Fruit fly (Drosophila melanogaster): ENCODE measurements around the gene Pits.
A peak's percentile ranks its signal among the peaks of the same experiment; 100 is the strongest.

Pits gene

dm6 chrX:12595610-12596336, 12.8 kb upstream of the Pits start, which contains the start of the genes CG1824 and Sec16 (continued):
- TF ChIP-seq pdm3 (GFP tag; optimal IDR thresholded peaks at IDR 0.05) (peak; percentile 39), CG16779 (tag; optimal IDR thresholded peaks at IDR 0.05) (no peak), CG6808 (GFP tag; optimal IDR thresholded peaks at IDR 0.05) (peak; percentile 23), Sox102F (GFP tag; optimal IDR thresholded peaks at IDR 0.05) (no peak), Hr38 (GFP tag; optimal IDR thresholded peaks at IDR 0.05) (no peak), Sox14 (GFP tag; optimal IDR thresholded peaks at IDR 0.05) (no peak), CG32006 (GFP tag; optimal IDR thresholded peaks at IDR 0.05) (peak; percentile 47), CG4318 (GFP tag; optimal IDR thresholded peaks at IDR 0.05) (no peak), CG6163 (GFP tag; IDR thresholded peaks at IDR 0.05) (no peak)

dm6 chrX:12595100-12595609, 12.2 kb upstream of the Pits start:
- TF ChIP-seq CG15336 (GFP tag; IDR thresholded peaks at IDR 0.05) = no peak
- no peak for TF ChIP-seq Ets96B (tag; optimal IDR thresholded peaks at IDR 0.05)
- TF ChIP-seq Hr39 (GFP tag; optimal IDR thresholded peaks at IDR 0.05) = no peak
- TF ChIP-seq vri (GFP tag; optimal IDR thresholded peaks at IDR 0.05) = peak; percentile 97

- TF ChIP-seq svp (GFP tag) (peak; percentile 25), Eip78C (GFP tag) (peak; percentile 46), CG6163 (GFP tag; IDR thresholded peaks at IDR 0.05) (no peak)
These were observed 9.1 kb upstream of the Pits start, which contains the start of gene LIMK1 for dm6 chrX:12592121-12592466. Gene LIMK1, minus strand, starts transcription at chrX:12592193.

- peak; percentile 72 for TF ChIP-seq acj6 (GFP tag; optimal IDR thresholded peaks at IDR 0.05)
- TF ChIP-seq eg (GFP tag; IDR thresholded peaks at IDR 0.05) = peak; percentile 42; the same call in 1 of the 3 replicates
- peak; percentile 68 for TF ChIP-seq achi (GFP tag; optimal IDR thresholded peaks at IDR 0.05)
- peak; percentile 19 to 76 for TF ChIP-seq ss (GFP tag; optimal IDR thresholded peaks at IDR 0.05)
- peak; percentile 49 for TF ChIP-seq CG1621 (tag; optimal IDR thresholded peaks at IDR 0.05)
- TF ChIP-seq Ets96B (tag; optimal IDR thresholded peaks at IDR 0.05) = peak; percentile 51
- no peak for TF ChIP-seq Gug (GFP tag; IDR thresholded peaks at IDR 0.05)
- TF ChIP-seq Sox15 (GFP tag; optimal IDR thresholded peaks at IDR 0.05) = peak; percentile 66
- TF ChIP-seq Eip75B (GFP tag; optimal IDR thresholded peaks at IDR 0.05) = peak; percentile 72
- peak; percentile 54 for TF ChIP-seq CG15336 (GFP tag; IDR thresholded peaks at IDR 0.05)
- peak; percentile 16; the same call in 1 of the 2 replicates for TF ChIP-seq CG11294 (GFP tag; IDR thresholded peaks at IDR 0.05)
- peak; percentile 81 for TF ChIP-seq topi (GFP tag; optimal IDR thresholded peaks at IDR 0.05)
- peak; percentile 26 for TF ChIP-seq CG9139 (GFP tag; optimal IDR thresholded peaks at IDR 0.05)
- TF ChIP-seq CG34406 (GFP tag; optimal IDR thresholded peaks at IDR 0.05) = peak; percentile 64
- TF ChIP-seq CG31627 (GFP tag; optimal IDR thresholded peaks at IDR 0.05) = peak; percentile 74
- peak; percentile 59 for TF ChIP-seq CG3032 (tag; optimal IDR thresholded peaks at IDR 0.05)
- TF ChIP-seq Smox (GFP tag; optimal IDR thresholded peaks at IDR 0.05) = peak; percentile 79
- peak; percentile 64 for TF ChIP-seq CG7368 (GFP tag; optimal IDR thresholded peaks at IDR 0.05)
- peak; percentile 37 for TF ChIP-seq dsx (GFP tag; optimal IDR thresholded peaks at IDR 0.05; ENCODE audit: poor library complexity, severe bottlenecking)
- peak; percentile 78 for TF ChIP-seq net (GFP tag; optimal IDR thresholded peaks at IDR 0.05)
- TF ChIP-seq Met (GFP tag; optimal IDR thresholded peaks at IDR 0.05) = peak; percentile 85
- peak; percentile 58 for TF ChIP-seq fkh (GFP tag; optimal IDR thresholded peaks at IDR 0.05)
- peak in 1 of 2 experiments; percentile 82 for TF ChIP-seq salr (GFP tag; optimal IDR thresholded peaks at IDR 0.05)
- peak; percentile 65 for TF ChIP-seq CG8319 (GFP tag; optimal IDR thresholded peaks at IDR 0.05)
- TF ChIP-seq Hr38 (GFP tag; optimal IDR thresholded peaks at IDR 0.05) = no peak
- TF ChIP-seq fd85E (GFP tag; optimal IDR thresholded peaks at IDR 0.05) = peak; percentile 26
- 0 out of 3 replicates have a peak, but pooled peaks have one; percentile 6 for TF ChIP-seq CG6163 (GFP tag; IDR thresholded peaks at IDR 0.05)
- peak; percentile 74 for TF ChIP-seq CG10631 (GFP tag; optimal IDR thresholded peaks at IDR 0.05)
- peak; percentile 80 for TF ChIP-seq Hr4 (GFP tag; optimal IDR thresholded peaks at IDR 0.05)
- TF ChIP-seq Eip78C (GFP tag) = peak; percentile 91
- TF ChIP-seq fd59A (GFP tag; optimal IDR thresholded peaks at IDR 0.05) = peak; percentile 59
- TF ChIP-seq CG32006 (GFP tag; optimal IDR thresholded peaks at IDR 0.05) = peak; percentile 90
- peak; percentile 69 for TF ChIP-seq CG10669 (GFP tag; optimal IDR thresholded peaks at IDR 0.05)
These were observed 8.5 kb upstream of the Pits start for dm6 chrX:12591223-12592120.

Measured in whole organism, prepupa.